Worm (Caenorhabditis elegans): ENCODE measurements around the gene his-37.

DNA sequence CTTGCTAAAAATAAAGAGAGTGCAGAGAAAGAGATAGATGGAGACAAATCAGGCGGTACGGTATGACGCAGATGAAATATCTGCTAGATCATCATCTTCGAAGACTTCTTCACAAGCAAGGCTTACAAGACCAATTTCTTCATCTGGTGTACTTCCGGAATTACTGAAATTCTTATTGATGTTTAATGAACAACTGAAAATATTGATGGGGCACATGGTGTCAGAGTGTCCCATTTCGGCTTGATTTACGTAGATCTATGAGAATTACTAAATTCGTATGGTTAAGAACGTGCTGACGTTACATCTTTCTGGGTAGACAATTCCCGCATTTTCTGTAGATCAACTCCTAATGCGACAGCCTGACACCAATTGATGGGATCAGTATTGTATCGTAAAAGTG, 9.8 kb downstream of the his-37 start:
- no peak for TF ChIP-seq sox-2 (GFP tag; IDR thresholded peaks at IDR 0.05)
- no peak for TF ChIP-seq fax-1 (tag; optimal IDR thresholded peaks at IDR 0.05)
- no peak for TF ChIP-seq elt-2 (tag; optimal IDR thresholded peaks at IDR 0.05)
- TF ChIP-seq dve-1 (tag; optimal IDR thresholded peaks at IDR 0.05): no peak
- no peak for TF ChIP-seq unc-86 (tag; optimal IDR thresholded peaks at IDR 0.05)
- no peak for TF ChIP-seq nhr-11 (tag; optimal IDR thresholded peaks at IDR 0.05)
- TF ChIP-seq sox-4 (tag; optimal IDR thresholded peaks at IDR 0.05): no peak
- no peak for TF ChIP-seq ref-2 (tag; optimal IDR thresholded peaks at IDR 0.05)
- TF ChIP-seq gmeb-2 (tag; optimal IDR thresholded peaks at IDR 0.05): no peak
- no peak for TF ChIP-seq madf-2 (tag; optimal IDR thresholded peaks at IDR 0.05)

Data from whole organism, late embryonic.